Fruit fly (Drosophila melanogaster) whole organism, embryonic: Measurements from ENCODE around the gene CG43886.

Source experiments
- Atf-2 ChIP-seq: fragments of 200-800 bp; sonication (Bioruptor generic); optimal IDR thresholded peaks from 2 replicates; lab custom pipeline; 2016; ENCODE audit warnings: missing biosample characterization, missing genetic modification characterization
- Atf6 ChIP-seq: fragments of 200-800 bp; sonication (Bioruptor generic); IDR thresholded peaks from 2 replicates; pipeline ENCODE4 v1.3.6; 2022; ENCODE audit warnings: missing biosample characterization, missing genetic modification characterization
- CG10565 ChIP-seq: fragments of 200-800 bp; sonication (Bioruptor generic); optimal IDR thresholded peaks from 3 replicates; lab custom pipeline; 2016; ENCODE audit warnings: missing biosample characterization, mild to moderate bottlenecking, missing genetic modification characterization
- CG12219 ChIP-seq: fragments of 200-800 bp; sonication (Bioruptor generic); optimal IDR thresholded peaks from 3 replicates; lab custom pipeline; 2018; ENCODE audit warnings: missing biosample characterization, mild to moderate bottlenecking, missing genetic modification characterization
- CG12659 ChIP-seq: fragments of 200-800 bp; sonication (Bioruptor generic); optimal IDR thresholded peaks from 3 replicates; lab custom pipeline; 2017; ENCODE audit warnings: mild to moderate bottlenecking, missing biosample characterization, missing genetic modification reagents, missing genetic modification characterization
- CG14014 ChIP-seq: fragments of 200-800 bp; sonication (Bioruptor generic); IDR thresholded peaks from 2 replicates; pipeline ENCODE4 v1.3.6; 2022; ENCODE audit warnings: missing biosample characterization, missing genetic modification characterization
- CG14050 ChIP-seq: fragments of 200-800 bp; sonication (Bioruptor generic); IDR thresholded peaks from 3 replicates; pipeline ENCODE4 v1.3.6; 2022; ENCODE audit warnings: missing biosample characterization, missing genetic modification characterization
- CG14710 ChIP-seq: fragments of 200-800 bp; sonication (Bioruptor generic); optimal IDR thresholded peaks from 3 replicates; lab custom pipeline; 2019; ENCODE audit warnings: missing biosample characterization, mild to moderate bottlenecking, missing genetic modification characterization, moderate library complexity
- CG17385 ChIP-seq: fragments of 200-800 bp; sonication (Bioruptor generic); optimal IDR thresholded peaks from 3 replicates; lab custom pipeline; 2018; ENCODE audit warnings: missing biosample characterization, mild to moderate bottlenecking, missing genetic modification characterization
- CG18619 ChIP-seq: fragments of 200-800 bp; sonication (Bioruptor generic); optimal IDR thresholded peaks from 3 replicates; lab custom pipeline; 2017; ENCODE audit warnings: missing biosample characterization, mild to moderate bottlenecking, missing genetic modification characterization
- CG2116 ChIP-seq: fragments of 200-800 bp; sonication (Bioruptor generic); optimal IDR thresholded peaks from 3 replicates; lab custom pipeline; 2018; ENCODE audit warnings: missing biosample characterization, mild to moderate bottlenecking, missing genetic modification characterization
- CG30403 ChIP-seq: fragments of 200-800 bp; sonication (Bioruptor generic); optimal IDR thresholded peaks from 3 replicates; lab custom pipeline; 2016; ENCODE audit warnings: missing biosample characterization, missing genetic modification characterization
- CG30431 ChIP-seq: fragments of 200-800 bp; sonication (Bioruptor generic); optimal IDR thresholded peaks from 2 replicates; lab custom pipeline; 2017; ENCODE audit warnings: missing biosample characterization, missing genetic modification characterization
- CG32532 ChIP-seq: fragments of 200-800 bp; sonication (Bioruptor generic); IDR thresholded peaks from 2 replicates; pipeline ENCODE4 v1.3.6; 2022; ENCODE audit warnings: missing biosample characterization, missing genetic modification characterization
- CG33213 ChIP-seq: fragments of 200-800 bp; sonication (Bioruptor generic); optimal IDR thresholded peaks from 3 replicates; lab custom pipeline; 2016; ENCODE audit warnings: missing biosample characterization, missing genetic modification characterization
- CG4282 ChIP-seq: fragments of 200-800 bp; sonication (Bioruptor generic); optimal IDR thresholded peaks from 2 replicates; lab custom pipeline; 2016; ENCODE audit warnings: missing biosample characterization, missing genetic modification characterization
- CG4820 ChIP-seq: fragments of 200-800 bp; sonication (Bioruptor generic); optimal IDR thresholded peaks from 3 replicates; lab custom pipeline; 2016; ENCODE audit warnings: missing biosample characterization, missing genetic modification characterization
- CG7372 ChIP-seq: fragments of 200-800 bp; sonication (Bioruptor generic); IDR thresholded peaks from 2 replicates; pipeline ENCODE4 v1.3.6; 2022; ENCODE audit warnings: missing biosample characterization, missing genetic modification characterization
- CG7786 ChIP-seq: fragments of 200-800 bp; sonication (Bioruptor generic); optimal IDR thresholded peaks from 2 replicates; lab custom pipeline; 2016; ENCODE audit warnings: missing biosample characterization, missing genetic modification characterization
- CG7963 ChIP-seq: fragments of 200-800 bp; sonication (Bioruptor generic); IDR thresholded peaks from 3 replicates; pipeline ENCODE4 v1.3.6; 2022; ENCODE audit warnings: missing biosample characterization, missing genetic modification characterization; ENCODE audit not compliant: partially characterized antibody
- CG8388 ChIP-seq: fragments of 200-800 bp; sonication (Bioruptor generic); optimal IDR thresholded peaks from 2 replicates; lab custom pipeline; 2019; ENCODE audit warnings: missing biosample characterization, mild to moderate bottlenecking, missing genetic modification characterization, moderate library complexity
- CG8944 ChIP-seq: fragments of 200-800 bp; sonication (Bioruptor generic); optimal IDR thresholded peaks from 3 replicates; lab custom pipeline; 2016; ENCODE audit warnings: missing biosample characterization, missing genetic modification characterization
- CG9609 ChIP-seq: fragments of 200-800 bp; sonication (Bioruptor generic); optimal IDR thresholded peaks from 3 replicates; lab custom pipeline; 2016; ENCODE audit warnings: missing biosample characterization, missing genetic modification characterization
- Dfd ChIP-seq, 2 experiments: fragments of >200 bp; optimal IDR thresholded peaks; 2 replicates each; lab custom pipeline; 2017; ENCODE audit warnings: missing biosample characterization in 2 of 2, missing genetic modification characterization in 2 of 2
- Doc3 ChIP-seq: fragments of 200-800 bp; sonication (Bioruptor generic); IDR thresholded peaks from 3 replicates; pipeline ENCODE4 v1.3.6; 2022; ENCODE audit warnings: missing biosample characterization, missing genetic modification characterization; ENCODE audit not compliant: partially characterized antibody
- HLH54F ChIP-seq: fragments of 200-800 bp; sonication (Bioruptor generic); optimal IDR thresholded peaks from 3 replicates; lab custom pipeline; 2016; ENCODE audit warnings: missing biosample characterization, missing genetic modification characterization
- Lpt ChIP-seq: fragments of >200 bp; optimal IDR thresholded peaks from 2 replicates; lab custom pipeline; 2018; ENCODE audit warnings: missing biosample characterization, missing genetic modification characterization
- Oli ChIP-seq: fragments of 200-800 bp; sonication (Bioruptor generic); optimal IDR thresholded peaks from 2 replicates; lab custom pipeline; 2018; ENCODE audit warnings: missing biosample characterization, mild to moderate bottlenecking, missing genetic modification characterization, moderate library complexity
- Ssrp ChIP-seq: fragments of 200-800 bp; sonication (Bioruptor generic); optimal IDR thresholded peaks from 2 replicates; lab custom pipeline; 2018; ENCODE audit warnings: missing biosample characterization, mild to moderate bottlenecking, missing genetic modification characterization, moderate library complexity
- Vsx1 ChIP-seq: fragments of 200-800 bp; sonication (Bioruptor generic); optimal IDR thresholded peaks from 2 replicates; lab custom pipeline; 2017; ENCODE audit warnings: missing biosample characterization, mild to moderate bottlenecking, missing genetic modification characterization, missing genetic modification reagents
- ara ChIP-seq: fragments of 200-800 bp; sonication (Bioruptor generic); IDR thresholded peaks from 2 replicates; pipeline ENCODE4 v1.3.6; 2022; ENCODE audit warnings: missing biosample characterization, missing genetic modification characterization
- ase ChIP-seq: fragments of 200-800 bp; sonication (Bioruptor generic); IDR thresholded peaks from 3 replicates; pipeline ENCODE4 v1.3.6; 2022; ENCODE audit warnings: missing biosample characterization, missing genetic modification characterization
- az2 ChIP-seq: fragments of 200-800 bp; sonication (Bioruptor generic); optimal IDR thresholded peaks from 3 replicates; lab custom pipeline; 2016; ENCODE audit warnings: missing biosample characterization, missing genetic modification characterization
- ci ChIP-seq: fragments of 200-800 bp; sonication (Bioruptor generic); IDR thresholded peaks from 3 replicates; pipeline ENCODE4 v1.3.6; 2022; ENCODE audit warnings: missing biosample characterization, missing genetic modification characterization
- crol ChIP-seq: fragments of 200-800 bp; sonication (Bioruptor generic); IDR thresholded peaks from 2 replicates; pipeline ENCODE4 v1.3.6; 2022; ENCODE audit warnings: missing biosample characterization, missing genetic modification characterization
- cwo ChIP-seq: fragments of 200-800 bp; sonication (Bioruptor generic); optimal IDR thresholded peaks from 3 replicates; lab custom pipeline; 2017; ENCODE audit warnings: missing biosample characterization, missing genetic modification characterization, mild to moderate bottlenecking, moderate library complexity, missing genetic modification reagents
- disco-r ChIP-seq: fragments of 200-800 bp; sonication (Bioruptor generic); optimal IDR thresholded peaks from 2 replicates; lab custom pipeline; 2016; ENCODE audit warnings: missing biosample characterization, missing genetic modification characterization
- dpn ChIP-seq, 2 experiments: fragments of 200-800 bp; sonication (Bioruptor generic); optimal IDR thresholded peaks; 3 replicates each; lab custom pipeline; 2016; ENCODE audit warnings: missing biosample characterization in 2 of 2, missing genetic modification characterization in 2 of 2
- her ChIP-seq: fragments of 200-800 bp; sonication (Bioruptor generic); optimal IDR thresholded peaks from 2 replicates; lab custom pipeline; 2016; ENCODE audit warnings: missing biosample characterization, missing genetic modification characterization
- kni ChIP-seq: fragments of 200-800 bp; sonication (Bioruptor generic); optimal IDR thresholded peaks from 3 replicates; lab custom pipeline; 2017; ENCODE audit warnings: mild to moderate bottlenecking, missing biosample characterization, missing genetic modification reagents, missing genetic modification characterization
- mam ChIP-seq: fragments of 200-800 bp; sonication (Bioruptor generic); optimal IDR thresholded peaks from 3 replicates; lab custom pipeline; 2016; ENCODE audit warnings: missing biosample characterization, missing genetic modification characterization
- nau ChIP-seq: fragments of 200-800 bp; sonication (Bioruptor generic); optimal IDR thresholded peaks from 3 replicates; lab custom pipeline; 2017; ENCODE audit warnings: missing biosample characterization, mild to moderate bottlenecking, missing genetic modification characterization, missing genetic modification reagents
- psq ChIP-seq: fragments of 200-800 bp; sonication (Bioruptor generic); optimal IDR thresholded peaks from 2 replicates; lab custom pipeline; 2017; ENCODE audit warnings: missing biosample characterization, missing genetic modification characterization
- ranshi ChIP-seq: fragments of 200-800 bp; sonication (Bioruptor generic); IDR thresholded peaks from 2 replicates; pipeline ENCODE4 v1.3.6; 2022; ENCODE audit warnings: missing biosample characterization, missing genetic modification characterization
- run ChIP-seq: fragments of 200-800 bp; sonication (Bioruptor generic); optimal IDR thresholded peaks from 3 replicates; lab custom pipeline; 2018; ENCODE audit warnings: missing biosample characterization, mild to moderate bottlenecking, missing genetic modification characterization
- sima ChIP-seq: fragments of 200-800 bp; sonication (Bioruptor generic); optimal IDR thresholded peaks from 2 replicates; lab custom pipeline; 2016; ENCODE audit warnings: missing biosample characterization, missing genetic modification characterization
- sisA ChIP-seq: fragments of 200-800 bp; sonication (Bioruptor generic); IDR thresholded peaks from 2 replicates; pipeline ENCODE4 v1.3.6; 2022; ENCODE audit warnings: missing biosample characterization, missing genetic modification characterization
- sr ChIP-seq: fragments of 200-800 bp; sonication (Bioruptor generic); IDR thresholded peaks from 3 replicates; pipeline ENCODE4 v1.3.6; 2022; ENCODE audit warnings: missing biosample characterization, missing genetic modification characterization
- stwl ChIP-seq: fragments of 200-800 bp; sonication (Bioruptor generic); optimal IDR thresholded peaks from 3 replicates; lab custom pipeline; 2018; ENCODE audit warnings: missing biosample characterization, mild to moderate bottlenecking, missing genetic modification characterization, moderate library complexity
- tgo ChIP-seq: fragments of 200-800 bp; sonication (Bioruptor generic); IDR thresholded peaks from 3 replicates; pipeline ENCODE4 v1.3.6; 2022; ENCODE audit warnings: missing biosample characterization, missing genetic modification characterization
- twi ChIP-seq: fragments of 200-800 bp; optimal IDR thresholded peaks from 2 replicates; lab custom pipeline; 2019; ENCODE audit warnings: missing biosample characterization, mild to moderate bottlenecking, missing genetic modification characterization, moderate library complexity

The CG43886 gene

dm6 chr3L:8137448-8137906, 22.1 kb downstream of the CG43886 start, which contains the start of the genes Setx and mus301 (continued):
- TF ChIP-seq Oli (peak; percentile 55), CG8388 (GFP tag; lab: Kevin White, UChicago) (peak; percentile 51), CG14014 (GFP tag; lab: Robert Waterston, UW) (peak; percentile 72), Dfd (GFP tag; optimal IDR thresholded peaks at IDR 0.05; lab: Kevin White, UChicago) (no peak), az2 (GFP tag; lab: Kevin White, UChicago) (peak; percentile 77), Atf-2 (GFP tag; lab: Kevin White, UChicago) (peak; percentile 74), CG12219 (GFP tag; lab: Kevin White, UChicago) (no peak), CG17385 (GFP tag; lab: Kevin White, UChicago) (peak; percentile 66), CG33213 (GFP tag; lab: Kevin White, UChicago) (peak; percentile 90), CG9609 (GFP tag; lab: Kevin White, UChicago) (peak; percentile 75), Lpt (no peak), CG10565 (GFP tag; lab: Kevin White, UChicago) (peak; percentile 48), sisA (GFP tag; lab: Robert Waterston, UW) (peak; percentile 78), ara (GFP tag; lab: Robert Waterston, UW) (peak; percentile 59; the same call in 1 of the 2 replicates), CG7786 (peak; percentile 83), run (no peak), sima (GFP tag; lab: Kevin White, UChicago) (peak; percentile 52), twi (tag; lab: Kevin White, UChicago) (no peak), Ssrp (tag; lab: Kevin White, UChicago) (peak; percentile 72), Vsx1 (GFP tag; lab: Kevin White, UChicago) (no peak), ase (GFP tag; lab: Robert Waterston, UW) (peak; percentile 46; the same call in 2 of the 3 replicates), CG2116 (GFP tag; lab: Kevin White, UChicago) (peak; percentile 78), CG4282 (peak; percentile 83), cwo (GFP tag; lab: Kevin White, UChicago) (peak; percentile 46), sr (GFP tag; lab: Robert Waterston, UW) (no peak), CG18619 (peak; percentile 77), nau (GFP tag; lab: Kevin White, UChicago) (no peak), HLH54F (peak; percentile 88), her (GFP tag; lab: Kevin White, UChicago) (peak; percentile 36), stwl (peak; percentile 78), CG30431 (GFP tag; lab: Kevin White, UChicago) (peak; percentile 29), CG8944 (GFP tag; lab: Kevin White, UChicago) (peak; percentile 82), Atf6 (GFP tag; lab: Robert Waterston, UW) (peak; percentile 68), disco-r (GFP tag; lab: Kevin White, UChicago) (peak; percentile 64), psq (GFP tag; lab: Kevin White, UChicago) (peak; percentile 42), CG12659 (GFP tag; lab: Kevin White, UChicago) (peak; percentile 94), mam (GFP tag; lab: Kevin White, UChicago) (peak; percentile 87), CG14050 (GFP tag; lab: Robert Waterston, UW) (0 out of 3 replicates have a peak, but pooled peaks have one; percentile 10), CG7963 (GFP tag; lab: Robert Waterston, UW) (no peak), tgo (GFP tag; lab: Robert Waterston, UW) (peak; percentile 67), ci (GFP tag; lab: Robert Waterston, UW) (peak; percentile 58; the same call in 1 of the 3 replicates), CG7372 (peak; percentile 80), CG4820 (GFP tag; lab: Kevin White, UChicago) (peak; percentile 80), CG32532 (GFP tag; lab: Robert Waterston, UW) (peak; percentile 68), kni (no peak), CG30403 (GFP tag; lab: Kevin White, UChicago) (peak; percentile 91), crol (GFP tag; lab: Robert Waterston, UW) (no peak), Doc3 (no peak), ranshi (GFP tag; lab: Robert Waterston, UW) (peak; percentile 68; the same call in 1 of the 2 replicates), CG14710 (tag; lab: Kevin White, UChicago) (peak; percentile 91), dpn (GFP tag; optimal IDR thresholded peaks at IDR 0.05; lab: Kevin White, UChicago) (peak; percentile 83 to 90)
